Fruit fly (Drosophila melanogaster): ENCODE measurements around the gene trem.

DNA sequence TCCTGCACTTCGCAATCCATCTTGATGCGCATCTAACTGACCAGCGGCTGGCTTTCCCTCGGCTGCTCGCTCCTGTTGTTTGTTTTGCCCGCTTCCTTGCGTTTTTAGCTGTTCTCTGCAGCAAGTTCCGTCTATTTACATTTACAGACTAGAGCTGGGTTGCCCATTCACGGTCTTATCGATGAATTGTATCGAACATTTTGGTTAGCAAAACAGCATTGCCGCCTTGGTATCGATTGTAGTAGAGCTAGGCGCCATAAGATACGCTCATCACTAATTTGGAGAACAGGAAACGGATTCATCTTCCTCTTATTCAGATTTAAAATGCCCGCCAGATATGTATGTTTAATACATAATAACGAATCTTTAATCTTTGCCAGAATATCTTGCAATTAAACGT is 4.8 kb upstream of the trem start, which contains the start of gene Regnase-1:
- TF ChIP-seq Smox (GFP tag; optimal IDR thresholded peaks at IDR 0.05) (peak; percentile 77), CG32006 (GFP tag; optimal IDR thresholded peaks at IDR 0.05) (peak; percentile 47), Gug (GFP tag; IDR thresholded peaks at IDR 0.05) (no peak), Lpt (GFP tag; optimal IDR thresholded peaks at IDR 0.05) (peak; percentile 29)

Data from whole organism, prepupa.